Worm (Caenorhabditis elegans) whole organism, L3 larva: ENCODE measurements around the gene K01A2.10.

Experiments
- R02D3.7 ChIP-seq: fragments of 150-350 bp; optimal IDR thresholded peaks from 2 replicates; lab custom pipeline; 2014; ENCODE audit warnings: missing biosample characterization, missing genetic modification characterization
- aly-2 ChIP-seq: fragments of 150-350 bp; optimal IDR thresholded peaks from 2 replicates; lab custom pipeline; 2014; ENCODE audit warnings: missing biosample characterization, missing genetic modification characterization
- ama-1 ChIP-seq: fragments of 150-350 bp; optimal IDR thresholded peaks from 2 replicates; lab custom pipeline; 2018
- ceh-16 ChIP-seq: sonication (generic microtip); optimal IDR thresholded peaks from 2 replicates; lab custom pipeline; 2017; ENCODE audit warnings: missing biosample characterization, missing genetic modification characterization
- ceh-28 ChIP-seq: fragments of 150-350 bp; optimal IDR thresholded peaks from 2 replicates; lab custom pipeline; 2014; ENCODE audit warnings: missing biosample characterization, missing genetic modification reagents, missing genetic modification characterization
- ceh-82 ChIP-seq: fragments of 150-350 bp; optimal IDR thresholded peaks from 2 replicates; lab custom pipeline; 2014; ENCODE audit warnings: missing biosample characterization, missing genetic modification characterization
- ceh-9 ChIP-seq: sonication (generic microtip); optimal IDR thresholded peaks from 2 replicates; lab custom pipeline; 2018; ENCODE audit warnings: missing biosample characterization, missing genetic modification characterization
- egl-27 ChIP-seq: sonication (generic microtip); optimal IDR thresholded peaks from 4 replicates; lab custom pipeline; 2017; ENCODE audit warnings: missing biosample characterization, missing genetic modification reagents, missing genetic modification characterization
- egl-5 ChIP-seq: fragments of 150-350 bp; optimal IDR thresholded peaks from 2 replicates; lab custom pipeline; 2017; ENCODE audit warnings: missing biosample characterization, missing genetic modification reagents, missing genetic modification characterization, inconsistent platforms
- elt-2 ChIP-seq: sonication (generic microtip); optimal IDR thresholded peaks from 2 replicates; lab custom pipeline; 2016; ENCODE audit warnings: missing genetic modification reagents, mild to moderate bottlenecking, missing genetic modification characterization, missing compliant biosample characterization
- elt-3 ChIP-seq, 3 experiments: fragments of 150-350 bp in 1 of 3; sonication (generic microtip) in 2 of 3; optimal IDR thresholded peaks; 2 replicates in 2 of 3; 4 replicates in 1 of 3; lab custom pipeline; 2014 to 2017; ENCODE audit warnings: missing biosample characterization in 3 of 3, missing genetic modification characterization in 3 of 3
- eor-1 ChIP-seq, 2 experiments: fragments of 150-350 bp; optimal IDR thresholded peaks; 2 replicates each; lab custom pipeline; 2014 to 2018; ENCODE audit warnings: missing biosample characterization in 2 of 2, missing genetic modification characterization in 2 of 2
- fkh-10 ChIP-seq: sonication (generic microtip); optimal IDR thresholded peaks from 2 replicates; lab custom pipeline; 2017; ENCODE audit warnings: missing biosample characterization, missing genetic modification reagents, missing genetic modification characterization
- hmg-11 ChIP-seq: sonication (generic microtip); optimal IDR thresholded peaks from 2 replicates; lab custom pipeline; 2016; ENCODE audit warnings: missing genetic modification characterization, missing compliant biosample characterization
- jun-1 ChIP-seq: fragments of 150-350 bp; optimal IDR thresholded peaks from 2 replicates; lab custom pipeline; 2014; ENCODE audit warnings: missing biosample characterization, missing genetic modification reagents, missing genetic modification characterization
- lin-15B ChIP-seq: fragments of 150-350 bp; optimal IDR thresholded peaks from 2 replicates; lab custom pipeline; 2014; ENCODE audit warnings: missing biosample characterization, missing genetic modification characterization
- lin-39 ChIP-seq: fragments of 150-350 bp; optimal IDR thresholded peaks from 2 replicates; lab custom pipeline; 2018; ENCODE audit warnings: missing biosample characterization, missing genetic modification reagents, missing genetic modification characterization
- lsy-12 ChIP-seq: sonication (generic microtip); optimal IDR thresholded peaks from 2 replicates; lab custom pipeline; 2016; ENCODE audit warnings: mild to moderate bottlenecking, missing genetic modification characterization, missing compliant biosample characterization
- mml-1 ChIP-seq: fragments of 150-350 bp; sonication (generic microtip); optimal IDR thresholded peaks from 3 replicates; lab custom pipeline; 2014; ENCODE audit warnings: missing biosample characterization, missing genetic modification characterization
- nfya-1 ChIP-seq: sonication (generic microtip); optimal IDR thresholded peaks from 2 replicates; lab custom pipeline; 2017; ENCODE audit warnings: missing genetic modification characterization, mild to moderate bottlenecking, missing compliant biosample characterization, antibody characterized with exemption, moderate library complexity; ENCODE audit not compliant: insufficient read depth
- nhr-11 ChIP-seq: fragments of 150-350 bp; optimal IDR thresholded peaks from 2 replicates; lab custom pipeline; 2014; ENCODE audit warnings: missing biosample characterization, missing genetic modification characterization
- nhr-12 ChIP-seq: fragments of 150-350 bp; optimal IDR thresholded peaks from 2 replicates; lab custom pipeline; 2014; ENCODE audit warnings: missing biosample characterization, missing genetic modification characterization
- nhr-23 ChIP-seq: fragments of 150-350 bp; optimal IDR thresholded peaks from 2 replicates; lab custom pipeline; 2014; ENCODE audit warnings: missing biosample characterization, missing genetic modification reagents, missing genetic modification characterization
- nhr-25 ChIP-seq: sonication (generic microtip); optimal IDR thresholded peaks from 2 replicates; lab custom pipeline; 2017; ENCODE audit warnings: missing biosample characterization, missing genetic modification characterization
- nhr-28 ChIP-seq: fragments of 150-350 bp; optimal IDR thresholded peaks from 2 replicates; lab custom pipeline; 2014; ENCODE audit warnings: missing biosample characterization, missing genetic modification characterization
- nhr-43 ChIP-seq: sonication (generic microtip); optimal IDR thresholded peaks from 2 replicates; lab custom pipeline; 2016; ENCODE audit warnings: mild to moderate bottlenecking, missing genetic modification characterization, missing compliant biosample characterization; ENCODE audit not compliant: poor library complexity, severe bottlenecking
- nhr-67 ChIP-seq: fragments of 150-350 bp; optimal IDR thresholded peaks from 2 replicates; lab custom pipeline; 2014; ENCODE audit warnings: missing biosample characterization, missing genetic modification characterization
- nhr-76 ChIP-seq: fragments of 150-350 bp; sonication (generic microtip); optimal IDR thresholded peaks from 5 replicates; lab custom pipeline; 2014; ENCODE audit warnings: missing biosample characterization, missing genetic modification characterization
- nhr-77 ChIP-seq: fragments of 150-350 bp; optimal IDR thresholded peaks from 2 replicates; lab custom pipeline; 2014; ENCODE audit warnings: missing biosample characterization, missing genetic modification characterization
- pqm-1 ChIP-seq: fragments of 150-350 bp; optimal IDR thresholded peaks from 2 replicates; lab custom pipeline; 2017; ENCODE audit warnings: missing biosample characterization, missing genetic modification characterization, inconsistent platforms
- sea-2 ChIP-seq: fragments of 150-350 bp; sonication (generic microtip); optimal IDR thresholded peaks from 4 replicates; lab custom pipeline; 2014; ENCODE audit warnings: missing biosample characterization, missing genetic modification reagents, missing genetic modification characterization
- skn-1 ChIP-seq: fragments of 150-350 bp; optimal IDR thresholded peaks from 2 replicates; lab custom pipeline; 2014; ENCODE audit warnings: missing biosample characterization, missing genetic modification characterization
- snpc-4 ChIP-seq: fragments of 150-350 bp; optimal IDR thresholded peaks from 2 replicates; lab custom pipeline; 2014; ENCODE audit warnings: missing biosample characterization, missing genetic modification characterization
- tbx-2 ChIP-seq: sonication (generic microtip); optimal IDR thresholded peaks from 2 replicates; lab custom pipeline; 2016; ENCODE audit warnings: mild to moderate bottlenecking, missing genetic modification characterization, missing compliant biosample characterization
- unc-62 ChIP-seq: fragments of 150-350 bp; sonication (generic microtip); optimal IDR thresholded peaks from 4 replicates; lab custom pipeline; 2014; ENCODE audit warnings: missing biosample characterization, missing genetic modification reagents, missing genetic modification characterization
- zag-1 ChIP-seq: fragments of 150-350 bp; optimal IDR thresholded peaks from 2 replicates; lab custom pipeline; 2014; ENCODE audit warnings: missing biosample characterization, missing genetic modification characterization

The K01A2.10 gene

ce11 chrII:340224-340623 is 17.3 kb upstream of the K01A2.10 start, which contains the start of gene clc-31:
Gene clc-31 (plus strand): TSS chrII:340524.
- TF ChIP-seq nfya-1 (no peak), elt-3 (tag; optimal IDR thresholded peaks at IDR 0.05; lab: Kevin White, UChicago) (no peak), eor-1 (tag; optimal IDR thresholded peaks at IDR 0.05; lab: Kevin White, UChicago) (no peak), egl-5 (tag; lab: Kevin White, UChicago) (no peak), nhr-67 (no peak), aly-2 (tag; lab: Kevin White, UChicago) (no peak), ama-1 (lab: Kevin White, UChicago) (no peak), snpc-4 (tag; lab: Kevin White, UChicago) (no peak), nhr-12 (tag; lab: Kevin White, UChicago) (no peak), mml-1 (tag; lab: Kevin White, UChicago) (no peak), lin-39 (tag; lab: Kevin White, UChicago) (no peak), egl-27 (no peak), ceh-9 (tag; lab: Kevin White, UChicago) (no peak), zag-1 (tag; lab: Kevin White, UChicago) (no peak), jun-1 (tag; lab: Kevin White, UChicago) (no peak), ceh-28 (tag; lab: Kevin White, UChicago) (no peak), hmg-11 (tag; lab: Kevin White, UChicago) (no peak), lsy-12 (tag; lab: Kevin White, UChicago) (no peak), sea-2 (GFP tag; lab: Kevin White, UChicago) (no peak)

ce11 chrII:337233-337832 is 14.4 kb upstream of the K01A2.10 start, which contains the start of gene cpn-2:
Gene cpn-2 (plus strand): TSS chrII:337782.
- TF ChIP-seq tbx-2 (tag; lab: Kevin White, UChicago): no peak
- no peak for TF ChIP-seq egl-5 (tag; lab: Kevin White, UChicago)
- no peak for TF ChIP-seq nfya-1
- TF ChIP-seq ceh-82 (tag; lab: Kevin White, UChicago): no peak
- no peak for TF ChIP-seq R02D3.7 (tag; lab: Kevin White, UChicago)
- TF ChIP-seq unc-62 (GFP tag; lab: Kevin White, UChicago): no peak
- TF ChIP-seq ama-1 (lab: Kevin White, UChicago): no peak
- no peak for TF ChIP-seq nhr-11
- TF ChIP-seq skn-1: no peak

ce11 chrII:334828-335227 is 11.9 kb upstream of the K01A2.10 start:
- no peak for TF ChIP-seq ceh-16
- no peak for TF ChIP-seq nhr-77 (tag; lab: Kevin White, UChicago)
- TF ChIP-seq R02D3.7 (tag; lab: Kevin White, UChicago): no peak
- no peak for TF ChIP-seq ama-1 (lab: Kevin White, UChicago)
- no peak for TF ChIP-seq nhr-12 (tag; lab: Kevin White, UChicago)
- TF ChIP-seq ceh-9 (tag; lab: Kevin White, UChicago): no peak
- TF ChIP-seq nhr-76: no peak
- TF ChIP-seq nhr-25 (tag; lab: Kevin White, UChicago): no peak
- no peak for TF ChIP-seq eor-1 (tag; optimal IDR thresholded peaks at IDR 0.05; lab: Kevin White, UChicago)
- TF ChIP-seq pqm-1 (tag; lab: Kevin White, UChicago): no peak
- no peak for TF ChIP-seq lin-15B (tag; lab: Kevin White, UChicago)
- no peak for TF ChIP-seq snpc-4 (tag; lab: Kevin White, UChicago)
- no peak for TF ChIP-seq fkh-10 (GFP tag; lab: Kevin White, UChicago)
- no peak for TF ChIP-seq egl-5 (tag; lab: Kevin White, UChicago)
- TF ChIP-seq nhr-28 (tag; lab: Kevin White, UChicago): no peak
- no peak for TF ChIP-seq sea-2 (GFP tag; lab: Kevin White, UChicago)
- no peak for TF ChIP-seq nhr-43
- TF ChIP-seq nfya-1: no peak

- TF ChIP-seq ama-1 (lab: Kevin White, UChicago) (no peak), elt-2 (peak; percentile 34), pqm-1 (tag; lab: Kevin White, UChicago) (no peak), nhr-23 (tag; lab: Kevin White, UChicago) (peak; percentile 15)
Measured at ce11 chrII:333853-334449, 11.1 kb upstream of the K01A2.10 start.
